Fruit fly (Drosophila melanogaster) whole organism, embryonic: ENCODE measurements around the gene stv.
A peak's percentile ranks its signal among the peaks of the same experiment; 100 is the strongest.

Experiments
- Bgb ChIP-seq: fragments of 200-800 bp; sonication (Bioruptor generic); IDR thresholded peaks from 2 replicates; pipeline ENCODE4 v1.3.6; 2022; ENCODE audit warnings: missing biosample characterization, missing genetic modification characterization; ENCODE audit not compliant: partially characterized antibody
- CG10209 ChIP-seq: fragments of 200-800 bp; sonication (Bioruptor generic); optimal IDR thresholded peaks from 3 replicates; lab custom pipeline; 2017; ENCODE audit warnings: missing biosample characterization, mild to moderate bottlenecking, missing genetic modification characterization, missing genetic modification reagents
- CG10366 ChIP-seq: fragments of 200-800 bp; sonication (Bioruptor generic); IDR thresholded peaks from 2 replicates; pipeline ENCODE4 v1.3.6; 2022; ENCODE audit warnings: missing biosample characterization, missing genetic modification characterization
- CG10959 ChIP-seq: fragments of 200-800 bp; sonication (Bioruptor generic); IDR thresholded peaks from 2 replicates; pipeline ENCODE4 v1.3.6; 2022; ENCODE audit warnings: missing biosample characterization, missing genetic modification characterization
- CG13775 ChIP-seq: fragments of 200-800 bp; sonication (Bioruptor generic); optimal IDR thresholded peaks from 3 replicates; lab custom pipeline; 2017; ENCODE audit warnings: missing biosample characterization, mild to moderate bottlenecking, missing genetic modification characterization
- CG1529 ChIP-seq: fragments of 200-800 bp; sonication (Bioruptor generic); optimal IDR thresholded peaks from 3 replicates; lab custom pipeline; 2018; ENCODE audit warnings: missing biosample characterization, missing genetic modification characterization
- CG17186 ChIP-seq: fragments of 200-800 bp; sonication (Bioruptor generic); optimal IDR thresholded peaks from 3 replicates; lab custom pipeline; 2017; ENCODE audit warnings: missing biosample characterization, missing genetic modification reagents, missing genetic modification characterization
- CG18599 ChIP-seq: fragments of 200-800 bp; sonication (Bioruptor generic); optimal IDR thresholded peaks from 3 replicates; lab custom pipeline; 2017; ENCODE audit warnings: missing biosample characterization, missing genetic modification characterization, mild to moderate bottlenecking, moderate library complexity, missing genetic modification reagents
- CG2129 ChIP-seq: fragments of 200-800 bp; sonication (Bioruptor generic); IDR thresholded peaks from 2 replicates; pipeline ENCODE4 v1.3.6; 2022; ENCODE audit warnings: missing biosample characterization, missing genetic modification characterization; ENCODE audit not compliant: partially characterized antibody
- CG31224 ChIP-seq: fragments of 200-800 bp; sonication (Bioruptor generic); IDR thresholded peaks from 2 replicates; pipeline ENCODE4 v1.3.6; 2022; ENCODE audit warnings: missing biosample characterization, missing genetic modification characterization
- CG3847 ChIP-seq: fragments of 200-800 bp; sonication (Bioruptor generic); IDR thresholded peaks from 2 replicates; pipeline ENCODE4 v1.3.6; 2022; ENCODE audit warnings: missing biosample characterization, missing genetic modification characterization
- CG4282 ChIP-seq: fragments of 200-800 bp; sonication (Bioruptor generic); optimal IDR thresholded peaks from 2 replicates; lab custom pipeline; 2016; ENCODE audit warnings: missing biosample characterization, missing genetic modification characterization
- CG5953 ChIP-seq: fragments of 200-800 bp; sonication (Bioruptor generic); IDR thresholded peaks from 2 replicates; pipeline ENCODE4 v1.3.6; 2022; ENCODE audit warnings: missing biosample characterization, missing genetic modification characterization
- CG7786 ChIP-seq: fragments of 200-800 bp; sonication (Bioruptor generic); optimal IDR thresholded peaks from 2 replicates; lab custom pipeline; 2016; ENCODE audit warnings: missing biosample characterization, missing genetic modification characterization
- CG8944 ChIP-seq: fragments of 200-800 bp; sonication (Bioruptor generic); optimal IDR thresholded peaks from 3 replicates; lab custom pipeline; 2016; ENCODE audit warnings: missing biosample characterization, missing genetic modification characterization
- CG9437 ChIP-seq: fragments of 200-800 bp; sonication (Bioruptor generic); optimal IDR thresholded peaks from 2 replicates; lab custom pipeline; 2018; ENCODE audit warnings: missing biosample characterization, mild to moderate bottlenecking, missing genetic modification characterization
- CG9609 ChIP-seq: fragments of 200-800 bp; sonication (Bioruptor generic); optimal IDR thresholded peaks from 3 replicates; lab custom pipeline; 2016; ENCODE audit warnings: missing biosample characterization, missing genetic modification characterization
- CG9932 ChIP-seq: fragments of 200-800 bp; sonication (Bioruptor generic); IDR thresholded peaks from 2 replicates; pipeline ENCODE4 v1.3.6; 2022; ENCODE audit warnings: missing biosample characterization, missing genetic modification characterization
- Dp ChIP-seq: fragments of 200-800 bp; sonication (Bioruptor generic); optimal IDR thresholded peaks from 2 replicates; lab custom pipeline; 2018; ENCODE audit warnings: missing biosample characterization, mild to moderate bottlenecking, missing genetic modification characterization, moderate library complexity
- Dref ChIP-seq: fragments of 200-800 bp; sonication (Bioruptor generic); IDR thresholded peaks from 2 replicates; pipeline ENCODE4 v1.3.6; 2022; ENCODE audit warnings: missing biosample characterization, missing genetic modification characterization
- Lim3 ChIP-seq: fragments of 200-800 bp; sonication (Bioruptor generic); IDR thresholded peaks from 2 replicates; pipeline ENCODE4 v1.3.6; 2022; ENCODE audit warnings: missing biosample characterization, missing genetic modification characterization
- Mrtf ChIP-seq: fragments of 200-800 bp; sonication (Bioruptor generic); IDR thresholded peaks from 3 replicates; pipeline ENCODE4 v1.3.6; 2022; ENCODE audit warnings: missing biosample characterization, missing genetic modification characterization
- Myb ChIP-seq: fragments of 200-800 bp; sonication (Bioruptor generic); optimal IDR thresholded peaks from 2 replicates; lab custom pipeline; 2016; ENCODE audit warnings: missing biosample characterization, missing genetic modification characterization
- Nf-YB ChIP-seq: fragments of 200-800 bp; sonication (Bioruptor generic); optimal IDR thresholded peaks from 3 replicates; lab custom pipeline; 2019; ENCODE audit warnings: missing biosample characterization, mild to moderate bottlenecking, missing genetic modification characterization, moderate library complexity
- Poxn ChIP-seq: fragments of 200-800 bp; sonication (Bioruptor generic); IDR thresholded peaks from 2 replicates; pipeline ENCODE4 v1.3.6; 2022; ENCODE audit warnings: missing biosample characterization, missing genetic modification characterization
- Taf1 ChIP-seq: fragments of 200-800 bp; sonication (Bioruptor generic); IDR thresholded peaks from 2 replicates; pipeline ENCODE4 v1.3.6; 2022; ENCODE audit warnings: missing biosample characterization, missing genetic modification characterization
- Xrp1 ChIP-seq: fragments of 200-800 bp; sonication (Bioruptor generic); IDR thresholded peaks from 2 replicates; pipeline ENCODE4 v1.3.6; 2022; ENCODE audit warnings: missing biosample characterization, missing genetic modification characterization
- abd-A ChIP-seq: fragments of 200-800 bp; sonication (Bioruptor generic); optimal IDR thresholded peaks from 3 replicates; lab custom pipeline; 2019; ENCODE audit warnings: missing biosample characterization, mild to moderate bottlenecking, missing genetic modification characterization, moderate library complexity
- aop ChIP-seq: fragments of 200-800 bp; sonication (Bioruptor generic); IDR thresholded peaks from 2 replicates; pipeline ENCODE4 v1.3.6; 2022; ENCODE audit warnings: missing biosample characterization, missing genetic modification characterization
- cg ChIP-seq: fragments of 200-800 bp; sonication (Bioruptor generic); optimal IDR thresholded peaks from 3 replicates; lab custom pipeline; 2019; ENCODE audit warnings: missing biosample characterization, mild to moderate bottlenecking, missing genetic modification characterization, moderate library complexity
- danr ChIP-seq: fragments of 200-800 bp; sonication (Bioruptor generic); IDR thresholded peaks from 2 replicates; pipeline ENCODE4 v1.3.6; 2022; ENCODE audit warnings: missing biosample characterization, missing genetic modification characterization
- fu2 ChIP-seq: fragments of 200-800 bp; sonication (Bioruptor generic); optimal IDR thresholded peaks from 2 replicates; lab custom pipeline; 2016; ENCODE audit warnings: missing biosample characterization, missing genetic modification characterization
- gce ChIP-seq: fragments of 200-800 bp; sonication (Bioruptor generic); IDR thresholded peaks from 3 replicates; pipeline ENCODE4 v1.3.6; 2022; ENCODE audit warnings: missing biosample characterization, missing genetic modification characterization
- h ChIP-seq: fragments of >200 bp; optimal IDR thresholded peaks from 2 replicates; lab custom pipeline; 2017
- kah ChIP-seq: fragments of 200-800 bp; sonication (Bioruptor generic); optimal IDR thresholded peaks from 2 replicates; lab custom pipeline; 2018; ENCODE audit warnings: missing biosample characterization, mild to moderate bottlenecking, missing genetic modification characterization
- knrl ChIP-seq: fragments of 200-800 bp; sonication (Bioruptor generic); IDR thresholded peaks from 3 replicates; pipeline ENCODE4 v1.3.6; 2022; ENCODE audit warnings: missing biosample characterization, missing genetic modification characterization; ENCODE audit not compliant: partially characterized antibody
- lola ChIP-seq, 3 experiments: fragments of >200 bp in 2 of 3; fragments of 200-800 bp in 1 of 3; sonication (Bioruptor generic) in 1 of 3; optimal IDR thresholded peaks; 2 replicates each; lab custom pipeline; 2017 to 2019; ENCODE audit warnings: missing biosample characterization in 3 of 3, missing genetic modification characterization in 3 of 3, mild to moderate bottlenecking in 1 of 3, moderate library complexity in 1 of 3
- maf-S ChIP-seq: fragments of 200-800 bp; sonication (Bioruptor generic); optimal IDR thresholded peaks from 2 replicates; lab custom pipeline; 2016; ENCODE audit warnings: missing biosample characterization, missing genetic modification characterization
- mam ChIP-seq: fragments of 200-800 bp; sonication (Bioruptor generic); optimal IDR thresholded peaks from 3 replicates; lab custom pipeline; 2016; ENCODE audit warnings: missing biosample characterization, missing genetic modification characterization
- p53 ChIP-seq: fragments of 200-800 bp; sonication (Bioruptor generic); optimal IDR thresholded peaks from 2 replicates; lab custom pipeline; 2016; ENCODE audit warnings: missing biosample characterization, missing genetic modification characterization
- salm ChIP-seq: fragments of 200-800 bp; sonication (Bioruptor generic); optimal IDR thresholded peaks from 2 replicates; lab custom pipeline; 2018; ENCODE audit warnings: missing biosample characterization, mild to moderate bottlenecking, missing genetic modification characterization
- seq ChIP-seq: fragments of 200-800 bp; sonication (Bioruptor generic); IDR thresholded peaks from 2 replicates; pipeline ENCODE4 v1.3.6; 2022; ENCODE audit warnings: missing biosample characterization, missing genetic modification characterization
- slp2 ChIP-seq: fragments of 200-800 bp; sonication (Bioruptor generic); optimal IDR thresholded peaks from 2 replicates; lab custom pipeline; 2016; ENCODE audit warnings: missing biosample characterization, missing genetic modification characterization
- sqz ChIP-seq: fragments of 200-800 bp; sonication (Bioruptor generic); optimal IDR thresholded peaks from 3 replicates; lab custom pipeline; 2018; ENCODE audit warnings: missing biosample characterization, mild to moderate bottlenecking, missing genetic modification characterization
- tin ChIP-seq: fragments of 200-800 bp; sonication (Bioruptor generic); optimal IDR thresholded peaks from 3 replicates; lab custom pipeline; 2016; ENCODE audit warnings: missing biosample characterization, missing genetic modification characterization
- tna ChIP-seq: fragments of 200-800 bp; sonication (Bioruptor generic); IDR thresholded peaks from 2 replicates; pipeline ENCODE4 v1.3.6; 2022; ENCODE audit warnings: missing biosample characterization, missing genetic modification characterization; ENCODE audit not compliant: partially characterized antibody
- twi ChIP-seq: fragments of 200-800 bp; optimal IDR thresholded peaks from 2 replicates; lab custom pipeline; 2019; ENCODE audit warnings: missing biosample characterization, mild to moderate bottlenecking, missing genetic modification characterization, moderate library complexity
- unpg ChIP-seq: fragments of 200-800 bp; sonication (Bioruptor generic); optimal IDR thresholded peaks from 3 replicates; lab custom pipeline; 2018; ENCODE audit warnings: missing biosample characterization, mild to moderate bottlenecking, missing genetic modification characterization, moderate library complexity
- vfl ChIP-seq: fragments of 200-800 bp; sonication (Bioruptor generic); optimal IDR thresholded peaks from 2 replicates; lab custom pipeline; 2016; ENCODE audit warnings: missing biosample characterization, missing genetic modification characterization
- zf30C ChIP-seq: fragments of 200-800 bp; sonication (Bioruptor generic); optimal IDR thresholded peaks from 3 replicates; lab custom pipeline; 2018; ENCODE audit warnings: missing biosample characterization, mild to moderate bottlenecking, missing genetic modification characterization

Gene stv

dm6 chr3L:13450177-13450793 is 27.1 kb upstream of the stv start, which contains the start of the genes JMJD7 and CG10738 (continued):
- TF ChIP-seq fu2 (no peak), Xrp1 (GFP tag; lab: Robert Waterston, UW) (peak; percentile 66), CG18599 (GFP tag; lab: Kevin White, UChicago) (peak; percentile 87), Dref (no peak; the same call in 1 of the 2 replicates), Mrtf (GFP tag; lab: Robert Waterston, UW) (peak; percentile 60), CG3847 (GFP tag; lab: Robert Waterston, UW) (peak; percentile 55), gce (GFP tag; lab: Robert Waterston, UW) (peak; percentile 38; the same call in 1 of the 3 replicates), vfl (no peak), slp2 (GFP tag; lab: Kevin White, UChicago) (no peak), Bgb (GFP tag; lab: Robert Waterston, UW) (no peak), CG7786 (GFP tag; lab: Kevin White, UChicago) (no peak), CG1529 (GFP tag; lab: Kevin White, UChicago) (no peak), aop (GFP tag; lab: Robert Waterston, UW) (peak; percentile 59; the same call in 1 of the 2 replicates), CG4282 (no peak), kah (GFP tag; lab: Kevin White, UChicago) (peak; percentile 18), sqz (GFP tag; lab: Kevin White, UChicago) (no peak), CG9932 (GFP tag; lab: Robert Waterston, UW) (peak; percentile 87), CG17186 (GFP tag; lab: Kevin White, UChicago) (no peak), zf30C (GFP tag; lab: Kevin White, UChicago) (no peak), CG9437 (GFP tag; lab: Kevin White, UChicago) (peak; percentile 6), CG10959 (GFP tag; lab: Robert Waterston, UW) (no peak; the same call in 1 of the 2 replicates), tin (GFP tag; lab: Kevin White, UChicago) (peak; percentile 87), Nf-YB (GFP tag; lab: Kevin White, UChicago) (no peak), Myb (no peak), abd-A (tag; lab: Kevin White, UChicago) (no peak), Poxn (GFP tag; lab: Robert Waterston, UW) (no peak), maf-S (GFP tag; lab: Kevin White, UChicago) (no peak), CG13775 (peak; percentile 28), mam (peak; percentile 19), CG2129 (GFP tag; lab: Robert Waterston, UW) (no peak), salm (tag; lab: Kevin White, UChicago) (no peak), unpg (GFP tag; lab: Kevin White, UChicago) (peak; percentile 26), p53 (GFP tag; lab: Kevin White, UChicago) (no peak), Lim3 (0 out of 2 replicates have a peak, but pooled peaks have one; percentile 29), CG9609 (GFP tag; lab: Kevin White, UChicago) (no peak), CG10366 (GFP tag; lab: Robert Waterston, UW) (peak; percentile 69), Taf1 (GFP tag; lab: Robert Waterston, UW) (peak; percentile 54; the same call in 1 of the 2 replicates), danr (GFP tag; lab: Robert Waterston, UW) (0 out of 2 replicates have a peak, but pooled peaks have one; percentile 30), lola (GFP tag; optimal IDR thresholded peaks at IDR 0.05; lab: Kevin White, UChicago) (no peak), CG31224 (GFP tag; lab: Robert Waterston, UW) (peak; percentile 44; the same call in 1 of the 2 replicates), CG5953 (GFP tag; lab: Robert Waterston, UW) (peak; percentile 76), Dp (peak; percentile 81), knrl (GFP tag; lab: Robert Waterston, UW) (no peak), h (lab: Kevin White, UChicago) (no peak), CG10209 (GFP tag; lab: Kevin White, UChicago) (no peak), tna (no peak), cg (GFP tag; lab: Kevin White, UChicago) (no peak), CG8944 (GFP tag; lab: Kevin White, UChicago) (no peak), seq (GFP tag; lab: Robert Waterston, UW) (peak; percentile 36; the same call in 1 of the 2 replicates), twi (no peak)
